Worm (Caenorhabditis elegans): Measurements from ENCODE around the gene Y69A2AR.28.

DNA sequence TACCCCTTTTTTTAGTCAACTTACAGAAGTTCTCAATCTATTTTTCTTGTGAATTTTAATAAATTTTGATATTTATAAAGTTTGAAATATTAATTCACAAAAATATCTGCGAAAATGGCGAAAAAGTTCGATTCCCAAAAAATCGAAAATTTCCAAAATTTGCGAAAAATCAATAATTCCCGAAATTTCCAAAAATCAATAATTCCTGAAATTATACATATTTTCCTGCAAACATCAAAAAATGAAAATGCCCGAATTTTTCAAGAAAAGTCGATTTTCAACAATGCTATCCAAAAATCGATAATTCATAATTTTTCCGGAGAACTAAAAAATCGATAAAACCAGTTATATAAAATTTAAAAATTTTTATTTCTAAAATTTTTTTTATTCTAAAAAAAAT, 37.2 kb upstream of the Y69A2AR.28 start:
- no peak for TF ChIP-seq snpc-4 (tag; optimal IDR thresholded peaks at IDR 0.05)
- no peak for TF ChIP-seq ces-1 (GFP tag; optimal IDR thresholded peaks at IDR 0.05)
- no peak for TF ChIP-seq lin-13 (tag; optimal IDR thresholded peaks at IDR 0.05)
- no peak for TF ChIP-seq pha-4 (tag; optimal IDR thresholded peaks at IDR 0.05)
- TF ChIP-seq hlh-1 (tag; optimal IDR thresholded peaks at IDR 0.05) = no peak
- TF ChIP-seq elt-1 (tag; optimal IDR thresholded peaks at IDR 0.05; ENCODE audit: borderline replicate concordance, insufficient read depth) = no peak
